Worm (Caenorhabditis elegans) whole organism, early embryonic: ENCODE results near the gene Y42G9A.2.

Experiments
- B0310.2 ChIP-seq: sonication (generic microtip); optimal IDR thresholded peaks from 2 replicates; lab custom pipeline; 2016; ENCODE audit warnings: mild to moderate bottlenecking, missing genetic modification characterization, missing compliant biosample characterization
- F13C5.2 ChIP-seq: sonication (generic microtip); optimal IDR thresholded peaks from 2 replicates; lab custom pipeline; 2017; ENCODE audit warnings: mild to moderate bottlenecking, missing genetic modification characterization, inconsistent platforms, missing compliant biosample characterization
- ama-1 ChIP-seq: fragments of 150-350 bp; optimal IDR thresholded peaks from 2 replicates; lab custom pipeline; 2014
- ceh-36 ChIP-seq: sonication (generic microtip); optimal IDR thresholded peaks from 2 replicates; lab custom pipeline; 2016; ENCODE audit warnings: missing genetic modification characterization, inconsistent platforms, missing compliant biosample characterization
- flt-1 ChIP-seq: fragments of 200-800 bp; sonication (Bioruptor generic); IDR thresholded peaks from 2 replicates; pipeline ENCODE4 v1.3.6; 2022; ENCODE audit warnings: missing genetic modification characterization, missing compliant biosample characterization
- hmbx-1 ChIP-seq: sonication (generic microtip); optimal IDR thresholded peaks from 2 replicates; lab custom pipeline; 2016; ENCODE audit warnings: mild to moderate bottlenecking, missing genetic modification characterization, missing compliant biosample characterization
- hmg-4 ChIP-seq: fragments of 200-800 bp; sonication (Bioruptor generic); optimal IDR thresholded peaks from 2 replicates; lab custom pipeline; 2018; ENCODE audit warnings: mild to moderate bottlenecking, missing genetic modification characterization, missing compliant biosample characterization
- hnd-1 ChIP-seq: sonication (generic microtip); optimal IDR thresholded peaks from 2 replicates; lab custom pipeline; 2016; ENCODE audit warnings: missing genetic modification characterization, missing compliant biosample characterization
- scrt-1 ChIP-seq: fragments of 200-800 bp; sonication (Bioruptor generic); IDR thresholded peaks from 2 replicates; pipeline ENCODE4 v1.3.6; 2022; ENCODE audit warnings: missing genetic modification characterization, missing compliant biosample characterization
- sea-1 ChIP-seq: fragments of 200-800 bp; sonication (Bioruptor generic); conservative IDR thresholded peaks from 2 replicates; pipeline ENCODE4 v1.3.6; 2022; ENCODE audit warnings: missing genetic modification characterization, missing compliant biosample characterization
- tbx-11 ChIP-seq: fragments of 200-800 bp; sonication (Bioruptor generic); IDR thresholded peaks from 2 replicates; pipeline ENCODE4 v1.3.6; 2022; ENCODE audit warnings: missing genetic modification characterization, missing compliant biosample characterization
- tra-4 ChIP-seq: sonication (generic microtip); optimal IDR thresholded peaks from 2 replicates; lab custom pipeline; 2017; ENCODE audit warnings: missing genetic modification characterization, missing compliant biosample characterization

- TF ChIP-seq ama-1 (no peak), tbx-11 (GFP tag; lab: Robert Waterston, UW) (no peak), ceh-36 (no peak), hmg-4 (GFP tag; lab: Kevin White, UChicago) (no peak), F13C5.2 (no peak), flt-1 (GFP tag; lab: Robert Waterston, UW) (no peak), B0310.2 (no peak), scrt-1 (GFP tag; lab: Robert Waterston, UW) (no peak), sea-1 (GFP tag; lab: Robert Waterston, UW) (no peak), tra-4 (tag; lab: Kevin White, UChicago) (no peak), hmbx-1 (tag; lab: Kevin White, UChicago) (no peak), hnd-1 (tag; lab: Kevin White, UChicago) (no peak)
Measured at ce11 chrIII:6176761-6177160, 28.8 kb downstream of the Y42G9A.2 start, which contains the start of gene F42A10.6.
